Worm (Caenorhabditis elegans) whole organism, late embryonic: ENCODE results near the gene K06B4.4.

ENCODE experiments used
- K02D7.2 ChIP-seq: sonication (generic microtip); optimal IDR thresholded peaks from 2 replicates; lab custom pipeline; 2017; ENCODE audit warnings: mild to moderate bottlenecking, missing genetic modification characterization, missing compliant biosample characterization
- Y22D7AL.16 ChIP-seq: sonication (generic microtip); optimal IDR thresholded peaks from 2 replicates; lab custom pipeline; 2016; ENCODE audit warnings: missing genetic modification characterization, missing compliant biosample characterization
- ahr-1 ChIP-seq: sonication (generic microtip); optimal IDR thresholded peaks from 2 replicates; lab custom pipeline; 2016; ENCODE audit warnings: missing genetic modification characterization, missing compliant biosample characterization
- ama-1 ChIP-seq: fragments of 150-350 bp; optimal IDR thresholded peaks from 2 replicates; lab custom pipeline; 2014
- ceh-6 ChIP-seq: fragments of 200-800 bp; sonication (Bioruptor generic); optimal IDR thresholded peaks from 2 replicates; lab custom pipeline; 2018; ENCODE audit warnings: mild to moderate bottlenecking, missing genetic modification characterization, missing compliant biosample characterization
- ceh-9 ChIP-seq: sonication (generic microtip); optimal IDR thresholded peaks from 2 replicates; lab custom pipeline; 2016; ENCODE audit warnings: mild to moderate bottlenecking, missing genetic modification characterization, inconsistent platforms, missing compliant biosample characterization
- dve-1 ChIP-seq: sonication (generic microtip); optimal IDR thresholded peaks from 2 replicates; lab custom pipeline; 2017; ENCODE audit warnings: antibody characterized with exemption, mild to moderate bottlenecking, missing genetic modification characterization, missing compliant biosample characterization
- elt-2 ChIP-seq: sonication (generic microtip); optimal IDR thresholded peaks from 2 replicates; lab custom pipeline; 2016; ENCODE audit warnings: missing genetic modification reagents, missing genetic modification characterization, missing compliant biosample characterization
- eyg-1 ChIP-seq: sonication (generic microtip); optimal IDR thresholded peaks from 2 replicates; lab custom pipeline; 2016; ENCODE audit warnings: missing genotype, missing genetic modification characterization, missing compliant biosample characterization
- hlh-30 ChIP-seq: sonication (generic microtip); optimal IDR thresholded peaks from 2 replicates; lab custom pipeline; 2017; ENCODE audit warnings: antibody characterized with exemption, missing genetic modification characterization, missing compliant biosample characterization; ENCODE audit not compliant: insufficient read depth
- nhr-11 ChIP-seq: fragments of 150-350 bp; optimal IDR thresholded peaks from 2 replicates; lab custom pipeline; 2014; ENCODE audit warnings: missing biosample characterization, missing genetic modification characterization
- npax-4 ChIP-seq: sonication (generic microtip); optimal IDR thresholded peaks from 2 replicates; lab custom pipeline; 2016; ENCODE audit warnings: missing genetic modification characterization, missing compliant biosample characterization
- sox-4 ChIP-seq: sonication (generic microtip); optimal IDR thresholded peaks from 2 replicates; lab custom pipeline; 2017; ENCODE audit warnings: mild to moderate bottlenecking, missing genetic modification characterization, inconsistent platforms, missing compliant biosample characterization

ce11 chrV:15629543-15629942 is 39.4 kb upstream of the K06B4.4 start, which contains the start of gene str-248:
- TF ChIP-seq nhr-11 (tag; lab: Kevin White, UChicago): no peak
- TF ChIP-seq dve-1 (tag; lab: Kevin White, UChicago): no peak
- no peak for TF ChIP-seq eyg-1 (tag; lab: Kevin White, UChicago)
- TF ChIP-seq Y22D7AL.16 (tag; lab: Kevin White, UChicago): no peak
- TF ChIP-seq ceh-9 (tag; lab: Kevin White, UChicago): no peak
- TF ChIP-seq ahr-1 (tag; lab: Kevin White, UChicago): no peak
- TF ChIP-seq ama-1 (lab: Kevin White, UChicago): no peak
- no peak for TF ChIP-seq elt-2 (tag; lab: Kevin White, UChicago)
- no peak for TF ChIP-seq npax-4 (tag; lab: Kevin White, UChicago)
- TF ChIP-seq sox-4: no peak
- TF ChIP-seq K02D7.2 (tag; lab: Kevin White, UChicago): no peak
- TF ChIP-seq ceh-6 (GFP tag; lab: Kevin White, UChicago): no peak
- TF ChIP-seq hlh-30 (tag; lab: Kevin White, UChicago): no peak
